Worm (Caenorhabditis elegans): ENCODE results near the gene let-653.

- TF ChIP-seq fkh-6 (tag; optimal IDR thresholded peaks at IDR 0.05) (no peak), ama-1 (optimal IDR thresholded peaks at IDR 0.05) (no peak), elt-2 (tag; optimal IDR thresholded peaks at IDR 0.05) (no peak), hlh-30 (tag; optimal IDR thresholded peaks at IDR 0.05; ENCODE audit: insufficient read depth) (no peak), fax-1 (tag; optimal IDR thresholded peaks at IDR 0.05) (no peak), rnt-1 (tag; optimal IDR thresholded peaks at IDR 0.05) (no peak), fkh-10 (GFP tag; optimal IDR thresholded peaks at IDR 0.05) (no peak), madf-2 (tag; optimal IDR thresholded peaks at IDR 0.05) (no peak), pag-3 (tag; optimal IDR thresholded peaks at IDR 0.05; ENCODE audit: borderline replicate concordance) (no peak), hlh-13 (GFP tag; optimal IDR thresholded peaks at IDR 0.05) (no peak), ets-4 (tag; optimal IDR thresholded peaks at IDR 0.05) (no peak), pha-2 (tag; optimal IDR thresholded peaks at IDR 0.05) (no peak)
Observed at ce11 chrIV:11911723-11912122, 26.3 kb downstream of the let-653 start, which contains the start of gene VZK822L.2.

Measured in whole organism, late embryonic.